Worm (Caenorhabditis elegans) whole organism, L4 larva: ENCODE measurements around the gene fkh-5.

Experiments used
- D1046.2 ChIP-seq: fragments of 200-800 bp; sonication (Bioruptor generic); IDR thresholded peaks from 2 replicates; pipeline ENCODE4 v1.3.6; 2022; ENCODE audit warnings: missing genetic modification characterization, missing compliant biosample characterization
- F26F4.8 ChIP-seq: fragments of 200-800 bp; sonication (Bioruptor generic); conservative IDR thresholded peaks from 2 replicates; pipeline ENCODE4 v1.3.6; 2022; ENCODE audit warnings: missing genetic modification characterization, missing compliant biosample characterization
- F49E8.2 ChIP-seq: sonication (generic microtip); optimal IDR thresholded peaks from 2 replicates; lab custom pipeline; 2016; ENCODE audit warnings: missing compliant biosample characterization, mild to moderate bottlenecking, missing genetic modification characterization, borderline replicate concordance
- R02D3.7 ChIP-seq: fragments of 150-350 bp; sonication (generic microtip); optimal IDR thresholded peaks from 3 replicates; lab custom pipeline; 2014; ENCODE audit warnings: missing biosample characterization, missing genetic modification characterization
- T26A8.4 ChIP-seq: fragments of 200-800 bp; sonication (Bioruptor generic); IDR thresholded peaks from 2 replicates; pipeline ENCODE4 v1.3.6; 2022; ENCODE audit warnings: missing genetic modification characterization, missing compliant biosample characterization
- Y105C5A.15 ChIP-seq: fragments of 200-800 bp; sonication (Bioruptor generic); IDR thresholded peaks from 2 replicates; pipeline ENCODE4 v1.3.6; 2022; ENCODE audit warnings: missing genetic modification characterization, missing compliant biosample characterization
- ZK337.2 ChIP-seq: fragments of 200-800 bp; sonication (Bioruptor generic); IDR thresholded peaks from 2 replicates; pipeline ENCODE4 v1.3.6; 2022; ENCODE audit warnings: missing genetic modification reagents, missing genetic modification characterization, missing compliant biosample characterization
- aly-2 ChIP-seq: sonication (generic microtip); optimal IDR thresholded peaks from 2 replicates; lab custom pipeline; 2018; ENCODE audit warnings: missing biosample characterization, missing genetic modification characterization
- ceh-32 ChIP-seq: sonication (generic microtip); optimal IDR thresholded peaks from 2 replicates; lab custom pipeline; 2016; ENCODE audit warnings: mild to moderate bottlenecking, missing genetic modification characterization, missing compliant biosample characterization; ENCODE audit not compliant: poor library complexity
- ceh-62 ChIP-seq: sonication (generic microtip); optimal IDR thresholded peaks from 2 replicates; lab custom pipeline; 2017; ENCODE audit warnings: missing biosample characterization, missing genetic modification characterization
- ceh-82 ChIP-seq: sonication (generic microtip); optimal IDR thresholded peaks from 2 replicates; lab custom pipeline; 2017; ENCODE audit warnings: missing biosample characterization, missing genetic modification characterization
- cey-2 ChIP-seq: sonication (generic microtip); optimal IDR thresholded peaks from 3 replicates; lab custom pipeline; 2017; ENCODE audit warnings: missing genetic modification characterization, mild to moderate bottlenecking, missing compliant biosample characterization, antibody characterized with exemption, borderline replicate concordance; ENCODE audit not compliant: insufficient read depth
- daf-16 ChIP-seq, 3 experiments: sonication (generic microtip); optimal IDR thresholded peaks; 2 replicates each; lab custom pipeline; 2016 to 2017; ENCODE audit warnings: missing genetic modification characterization in 3 of 3, missing genetic modification reagents in 3 of 3, mild to moderate bottlenecking in 2 of 3, missing compliant biosample characterization in 2 of 3, missing biosample characterization in 1 of 3, moderate library complexity in 1 of 3
- daf-8 ChIP-seq: fragments of 200-800 bp; sonication (Bioruptor generic); IDR thresholded peaks from 2 replicates; pipeline ENCODE4 v1.3.6; 2022; ENCODE audit warnings: missing genetic modification characterization, missing compliant biosample characterization
- dmd-6 ChIP-seq: fragments of 200-800 bp; sonication (Bioruptor generic); IDR thresholded peaks from 2 replicates; pipeline ENCODE4 v1.3.6; 2022; ENCODE audit warnings: missing genetic modification reagents, missing genetic modification characterization, missing compliant biosample characterization
- dpl-1 ChIP-seq: fragments of 150-350 bp; optimal IDR thresholded peaks from 2 replicates; lab custom pipeline; 2014; ENCODE audit warnings: missing biosample characterization, missing genetic modification reagents, missing genetic modification characterization
- duxl-1 ChIP-seq: sonication (generic microtip); optimal IDR thresholded peaks from 2 replicates; lab custom pipeline; 2016; ENCODE audit warnings: mild to moderate bottlenecking, missing genetic modification characterization, moderate library complexity, missing compliant biosample characterization; ENCODE audit not compliant: poor library complexity
- dve-1 ChIP-seq: sonication (generic microtip); optimal IDR thresholded peaks from 2 replicates; lab custom pipeline; 2017; ENCODE audit warnings: antibody characterized with exemption, mild to moderate bottlenecking, missing genetic modification characterization, missing compliant biosample characterization; ENCODE audit not compliant: insufficient read depth
- fkh-10 ChIP-seq: fragments of 150-350 bp; optimal IDR thresholded peaks from 2 replicates; lab custom pipeline; 2014; ENCODE audit warnings: missing biosample characterization, missing genetic modification reagents, missing genetic modification characterization
- hif-1 ChIP-seq, 2 experiments: sonication (generic microtip); optimal IDR thresholded peaks; 2 replicates each; lab custom pipeline; 2016 to 2017; ENCODE audit warnings: missing compliant biosample characterization in 2 of 2, missing genetic modification characterization in 2 of 2, missing genetic modification reagents in 2 of 2, missing genotype in 2 of 2, mild to moderate bottlenecking in 1 of 2
- hlh-11 ChIP-seq: fragments of 200-800 bp; sonication (Bioruptor generic); optimal IDR thresholded peaks from 2 replicates; lab custom pipeline; 2018; ENCODE audit warnings: mild to moderate bottlenecking, missing genetic modification characterization, missing compliant biosample characterization
- hlh-30 ChIP-seq: sonication (generic microtip); optimal IDR thresholded peaks from 2 replicates; lab custom pipeline; 2017; ENCODE audit warnings: antibody characterized with exemption, mild to moderate bottlenecking, missing genetic modification characterization, missing compliant biosample characterization; ENCODE audit not compliant: insufficient read depth
- lin-1 ChIP-seq: fragments of 200-800 bp; sonication (Bioruptor generic); IDR thresholded peaks from 2 replicates; pipeline ENCODE4 v1.3.6; 2022; ENCODE audit warnings: missing genetic modification reagents, missing genetic modification characterization, missing compliant biosample characterization
- lin-38 ChIP-seq: fragments of 200-800 bp; sonication (Bioruptor generic); IDR thresholded peaks from 2 replicates; pipeline ENCODE4 v1.3.6; 2022; ENCODE audit warnings: missing genetic modification reagents, missing genetic modification characterization, missing compliant biosample characterization
- lin-39 ChIP-seq: fragments of 150-350 bp; optimal IDR thresholded peaks from 2 replicates; lab custom pipeline; 2014; ENCODE audit warnings: missing biosample characterization, missing genetic modification reagents, missing genetic modification characterization
- lsy-2 ChIP-seq, 2 experiments: fragments of 150-350 bp in 1 of 2; sonication (generic microtip) in 1 of 2; optimal IDR thresholded peaks; 2 replicates each; lab custom pipeline; 2014 to 2017; ENCODE audit warnings: missing biosample characterization in 2 of 2, missing genetic modification characterization in 2 of 2
- madf-9 ChIP-seq: fragments of 200-800 bp; sonication (Bioruptor generic); conservative IDR thresholded peaks from 2 replicates; pipeline ENCODE4 v1.3.6; 2022; ENCODE audit warnings: missing genetic modification reagents, missing genetic modification characterization, missing compliant biosample characterization
- mdl-1 ChIP-seq, 2 experiments: fragments of 150-350 bp in 1 of 2; sonication (generic microtip) in 1 of 2; optimal IDR thresholded peaks; 2 replicates each; lab custom pipeline; 2014 to 2017; ENCODE audit warnings: missing biosample characterization in 2 of 2, missing genetic modification characterization in 2 of 2
- mdt-29 ChIP-seq: fragments of 200-800 bp; sonication (Bioruptor generic); IDR thresholded peaks from 2 replicates; pipeline ENCODE4 v1.3.6; 2022; ENCODE audit warnings: missing genetic modification reagents, missing genetic modification characterization, missing compliant biosample characterization
- mep-1 ChIP-seq: fragments of 150-350 bp; sonication (generic microtip); optimal IDR thresholded peaks from 3 replicates; lab custom pipeline; 2014; ENCODE audit warnings: missing biosample characterization, missing genetic modification characterization
- mes-2 ChIP-seq: sonication (generic microtip); optimal IDR thresholded peaks from 2 replicates; lab custom pipeline; 2016; ENCODE audit warnings: missing genotype, mild to moderate bottlenecking, missing genetic modification characterization, missing compliant biosample characterization; ENCODE audit not compliant: poor library complexity, severe bottlenecking
- nhr-111 ChIP-seq: fragments of 200-800 bp; sonication (Bioruptor generic); optimal IDR thresholded peaks from 2 replicates; lab custom pipeline; 2018; ENCODE audit warnings: mild to moderate bottlenecking, missing genetic modification characterization, missing compliant biosample characterization
- nhr-25 ChIP-seq: sonication (generic microtip); optimal IDR thresholded peaks from 2 replicates; lab custom pipeline; 2017; ENCODE audit warnings: missing genetic modification characterization, mild to moderate bottlenecking, missing compliant biosample characterization, antibody characterized with exemption, moderate library complexity, borderline replicate concordance; ENCODE audit not compliant: insufficient read depth
- sdz-12 ChIP-seq: fragments of 200-800 bp; sonication (Bioruptor generic); optimal IDR thresholded peaks from 2 replicates; lab custom pipeline; 2018; ENCODE audit warnings: mild to moderate bottlenecking, missing genetic modification characterization, missing compliant biosample characterization
- skn-1 ChIP-seq: fragments of 150-350 bp; optimal IDR thresholded peaks from 2 replicates; lab custom pipeline; 2014; ENCODE audit warnings: missing biosample characterization, missing genetic modification characterization
- snpc-1.2 ChIP-seq: fragments of 200-800 bp; sonication (Bioruptor generic); IDR thresholded peaks from 2 replicates; pipeline ENCODE4 v1.3.6; 2022; ENCODE audit warnings: missing genetic modification reagents, missing genetic modification characterization, missing compliant biosample characterization
- tag-97 ChIP-seq: fragments of 200-800 bp; sonication (Bioruptor generic); IDR thresholded peaks from 2 replicates; pipeline ENCODE4 v1.3.6; 2022; ENCODE audit warnings: missing genetic modification characterization, missing compliant biosample characterization
- unc-39 ChIP-seq: sonication (generic microtip); optimal IDR thresholded peaks from 2 replicates; lab custom pipeline; 2017; ENCODE audit warnings: missing biosample characterization, missing genetic modification characterization
- vab-7 ChIP-seq: fragments of 200-800 bp; sonication (Bioruptor generic); IDR thresholded peaks from 2 replicates; pipeline ENCODE4 v1.3.6; 2022; ENCODE audit warnings: missing genetic modification reagents, missing genetic modification characterization, missing compliant biosample characterization
- zip-11 ChIP-seq: fragments of 200-800 bp; sonication (Bioruptor generic); IDR thresholded peaks from 2 replicates; pipeline ENCODE4 v1.3.6; 2022; ENCODE audit warnings: missing genetic modification characterization, missing compliant biosample characterization
- ztf-11 ChIP-seq: fragments of 150-350 bp; optimal IDR thresholded peaks from 2 replicates; lab custom pipeline; 2014; ENCODE audit warnings: missing biosample characterization, missing genetic modification characterization
- ztf-7 ChIP-seq: fragments of 150-350 bp; optimal IDR thresholded peaks from 2 replicates; lab custom pipeline; 2014; ENCODE audit warnings: missing biosample characterization, missing genetic modification characterization

fkh-5 gene

DNA sequence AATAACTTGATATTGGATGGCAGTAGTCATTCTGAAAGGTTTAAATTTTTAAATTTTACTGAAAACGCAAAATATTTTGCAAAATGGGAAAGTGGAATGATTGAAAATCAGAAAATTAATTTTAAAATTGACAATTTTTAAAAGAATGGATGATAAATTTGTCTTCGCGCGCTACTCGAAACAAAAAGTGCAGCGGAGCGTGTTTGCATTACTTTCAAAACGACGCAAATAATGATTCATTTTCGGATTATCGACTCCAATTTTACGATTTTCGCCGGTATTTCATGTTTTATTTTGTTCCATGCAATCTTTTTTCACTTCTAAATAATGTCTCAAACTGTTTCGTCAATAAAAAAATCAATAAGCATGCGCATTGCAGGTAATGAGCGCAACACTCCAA lies 33.8 kb downstream of the fkh-5 start, which contains the start of the genes tost-1 and arx-6:
TSS of gene tost-1 (minus strand) at position 31 of the 400 bp plus-strand sequence.
TSS of gene arx-6 (plus strand) at position 378 of the 400 bp plus-strand sequence.
- TF ChIP-seq D1046.2 (no peak), F26F4.8 (GFP tag; lab: Robert Waterston, UW) (no peak), snpc-1.2 (GFP tag; lab: Robert Waterston, UW) (no peak), Y105C5A.15 (GFP tag; lab: Robert Waterston, UW) (no peak), duxl-1 (tag; lab: Kevin White, UChicago) (no peak), dmd-6 (GFP tag; lab: Robert Waterston, UW) (no peak), lin-38 (GFP tag; lab: Robert Waterston, UW) (peak; percentile 93), F49E8.2 (tag; lab: Kevin White, UChicago) (no peak), daf-8 (GFP tag; lab: Robert Waterston, UW) (no peak), mep-1 (no peak), ztf-7 (no peak), ceh-32 (tag; lab: Kevin White, UChicago) (no peak), lsy-2 (tag; optimal IDR thresholded peaks at IDR 0.05; lab: Kevin White, UChicago) (peak in 1 of 2 experiments; percentile 69), ceh-82 (no peak), nhr-25 (tag; lab: Kevin White, UChicago) (no peak), madf-9 (GFP tag; lab: Robert Waterston, UW) (no peak), vab-7 (no peak), cey-2 (tag; lab: Kevin White, UChicago) (no peak), dpl-1 (GFP tag; lab: Kevin White, UChicago) (peak; percentile 84), unc-39 (tag; lab: Kevin White, UChicago) (no peak), skn-1 (tag; lab: Kevin White, UChicago) (no peak), ztf-11 (no peak), sdz-12 (GFP tag; lab: Kevin White, UChicago) (no peak), nhr-111 (GFP tag; lab: Kevin White, UChicago) (no peak), ZK337.2 (GFP tag; lab: Robert Waterston, UW) (no peak), hlh-30 (tag; lab: Kevin White, UChicago) (no peak), mes-2 (tag; lab: Kevin White, UChicago) (peak; percentile 81), zip-11 (GFP tag; lab: Robert Waterston, UW) (no peak), lin-39 (tag; lab: Kevin White, UChicago) (no peak), T26A8.4 (GFP tag; lab: Robert Waterston, UW) (no peak), hlh-11 (tag; lab: Kevin White, UChicago) (no peak), daf-16 (GFP tag; optimal IDR thresholded peaks at IDR 0.05; lab: Kevin White, UChicago) (no peak), daf-16 (tag; optimal IDR thresholded peaks at IDR 0.05; lab: Kevin White, UChicago) (no peak), hif-1 (tag; optimal IDR thresholded peaks at IDR 0.05; lab: Kevin White, UChicago) (no peak), ceh-62 (tag; lab: Kevin White, UChicago) (no peak), dve-1 (tag; lab: Kevin White, UChicago) (no peak), lin-1 (GFP tag; lab: Robert Waterston, UW) (no peak), aly-2 (no peak), fkh-10 (GFP tag; lab: Kevin White, UChicago) (peak; percentile 19), R02D3.7 (tag; lab: Kevin White, UChicago) (no peak), tag-97 (GFP tag; lab: Robert Waterston, UW) (no peak), mdl-1 (tag; optimal IDR thresholded peaks at IDR 0.05; lab: Kevin White, UChicago) (no peak), mdt-29 (no peak)
